Fruit fly (Drosophila melanogaster) whole organism, embryonic: ENCODE data around the gene TotB.

Experiments
- Adf1 ChIP-seq: fragments of 200-800 bp; sonication (Bioruptor generic); IDR thresholded peaks from 2 replicates; pipeline ENCODE4 v1.3.6; 2022; ENCODE audit warnings: missing biosample characterization, missing genetic modification characterization
- Asciz ChIP-seq: fragments of 200-800 bp; sonication (Bioruptor generic); optimal IDR thresholded peaks from 2 replicates; lab custom pipeline; 2017; ENCODE audit warnings: missing biosample characterization, mild to moderate bottlenecking, missing genetic modification characterization, missing genetic modification reagents
- BEAF-32 ChIP-seq: fragments of 200-800 bp; sonication (Bioruptor generic); optimal IDR thresholded peaks from 3 replicates; lab custom pipeline; 2017; ENCODE audit warnings: missing biosample characterization, missing genetic modification characterization, mild to moderate bottlenecking, moderate library complexity, missing genetic modification reagents
- C15 ChIP-seq: fragments of 200-800 bp; sonication (Bioruptor generic); IDR thresholded peaks from 3 replicates; pipeline ENCODE4 v1.3.6; 2022; ENCODE audit warnings: missing biosample characterization, missing genetic modification characterization
- CG10274 ChIP-seq: fragments of 200-800 bp; sonication (Bioruptor generic); optimal IDR thresholded peaks from 3 replicates; lab custom pipeline; 2017; ENCODE audit warnings: missing biosample characterization, mild to moderate bottlenecking, missing genetic modification characterization
- CG11398 ChIP-seq: fragments of 200-800 bp; sonication (Bioruptor generic); optimal IDR thresholded peaks from 2 replicates; lab custom pipeline; 2016; ENCODE audit warnings: missing biosample characterization, missing genetic modification characterization
- CG11560 ChIP-seq: fragments of 200-800 bp; sonication (Bioruptor generic); IDR thresholded peaks from 3 replicates; pipeline ENCODE4 v1.3.6; 2022; ENCODE audit warnings: missing biosample characterization, missing genetic modification characterization
- CG13894 ChIP-seq: fragments of 200-800 bp; sonication (Bioruptor generic); optimal IDR thresholded peaks from 3 replicates; lab custom pipeline; 2018; ENCODE audit warnings: missing biosample characterization, mild to moderate bottlenecking, missing genetic modification characterization, moderate library complexity
- CG14050 ChIP-seq: fragments of 200-800 bp; sonication (Bioruptor generic); IDR thresholded peaks from 3 replicates; pipeline ENCODE4 v1.3.6; 2022; ENCODE audit warnings: missing biosample characterization, missing genetic modification characterization
- CG14441 ChIP-seq: fragments of 200-800 bp; sonication (Bioruptor generic); IDR thresholded peaks from 2 replicates; pipeline ENCODE4 v1.3.6; 2022; ENCODE audit warnings: missing biosample characterization, missing genetic modification characterization
- CG15011 ChIP-seq: fragments of 200-800 bp; sonication (Bioruptor generic); optimal IDR thresholded peaks from 3 replicates; lab custom pipeline; 2018; ENCODE audit warnings: missing biosample characterization, mild to moderate bottlenecking, missing genetic modification characterization
- CG15601 ChIP-seq: fragments of 200-800 bp; sonication (Bioruptor generic); optimal IDR thresholded peaks from 3 replicates; lab custom pipeline; 2019; ENCODE audit warnings: missing biosample characterization, mild to moderate bottlenecking, missing genetic modification characterization, moderate library complexity
- CG17829 ChIP-seq: fragments of 200-800 bp; optimal IDR thresholded peaks from 2 replicates; lab custom pipeline; 2019; ENCODE audit warnings: missing biosample characterization, mild to moderate bottlenecking, missing genetic modification characterization, moderate library complexity
- CG18011 ChIP-seq: fragments of 200-800 bp; sonication (Bioruptor generic); optimal IDR thresholded peaks from 2 replicates; lab custom pipeline; 2017; ENCODE audit warnings: missing biosample characterization, missing genetic modification characterization, mild to moderate bottlenecking, moderate library complexity, missing genotype
- CG2202 ChIP-seq: fragments of 200-800 bp; sonication (Bioruptor generic); optimal IDR thresholded peaks from 2 replicates; lab custom pipeline; 2018; ENCODE audit warnings: missing biosample characterization, mild to moderate bottlenecking, missing genetic modification characterization
- CG34376 ChIP-seq: fragments of 200-800 bp; sonication (Bioruptor generic); optimal IDR thresholded peaks from 2 replicates; lab custom pipeline; 2018; ENCODE audit warnings: missing biosample characterization, mild to moderate bottlenecking, missing genetic modification characterization
- CG42726 ChIP-seq: fragments of 200-800 bp; sonication (Bioruptor generic); IDR thresholded peaks from 2 replicates; pipeline ENCODE4 v1.3.6; 2022; ENCODE audit warnings: missing biosample characterization, missing genetic modification characterization; ENCODE audit not compliant: partially characterized antibody
- CG4424 ChIP-seq: fragments of 200-800 bp; sonication (Bioruptor generic); optimal IDR thresholded peaks from 3 replicates; lab custom pipeline; 2016; ENCODE audit warnings: missing biosample characterization, missing genetic modification characterization
- CG6683 ChIP-seq: fragments of 200-800 bp; sonication (Bioruptor generic); optimal IDR thresholded peaks from 2 replicates; lab custom pipeline; 2017; ENCODE audit warnings: missing biosample characterization, mild to moderate bottlenecking, missing genetic modification characterization, missing genetic modification reagents
- CG6854 ChIP-seq: fragments of 200-800 bp; sonication (Bioruptor generic); optimal IDR thresholded peaks from 3 replicates; lab custom pipeline; 2017; ENCODE audit warnings: missing biosample characterization, mild to moderate bottlenecking, missing genetic modification characterization
- CG8359 ChIP-seq: fragments of 200-800 bp; sonication (Bioruptor generic); optimal IDR thresholded peaks from 2 replicates; lab custom pipeline; 2017; ENCODE audit warnings: missing biosample characterization, mild to moderate bottlenecking, missing genetic modification characterization, borderline replicate concordance
- Dad ChIP-seq: fragments of 200-800 bp; sonication (Bioruptor generic); optimal IDR thresholded peaks from 3 replicates; lab custom pipeline; 2016; ENCODE audit warnings: missing biosample characterization, missing genetic modification characterization
- Doc2 ChIP-seq: fragments of 200-800 bp; sonication (Bioruptor generic); IDR thresholded peaks from 2 replicates; pipeline ENCODE4 v1.3.6; 2022; ENCODE audit warnings: missing biosample characterization, missing genetic modification characterization
- E2f1 ChIP-seq: fragments of 200-800 bp; sonication (Bioruptor generic); IDR thresholded peaks from 2 replicates; pipeline ENCODE4 v1.3.6; 2022; ENCODE audit warnings: missing biosample characterization, missing genetic modification characterization
- E2f2 ChIP-seq: fragments of 200-800 bp; sonication (Bioruptor generic); IDR thresholded peaks from 2 replicates; pipeline ENCODE4 v1.3.6; 2022; ENCODE audit warnings: missing biosample characterization, missing genetic modification characterization
- HLH4C ChIP-seq: fragments of 200-800 bp; sonication (Bioruptor generic); IDR thresholded peaks from 3 replicates; pipeline ENCODE4 v1.3.6; 2022; ENCODE audit warnings: missing biosample characterization, missing genetic modification characterization; ENCODE audit not compliant: partially characterized antibody
- HLHmδ ChIP-seq: fragments of 200-800 bp; sonication (Bioruptor generic); optimal IDR thresholded peaks from 2 replicates; lab custom pipeline; 2018; ENCODE audit warnings: missing biosample characterization, mild to moderate bottlenecking, missing genetic modification characterization, moderate library complexity
- Jarid2 ChIP-seq: fragments of 200-800 bp; sonication (Bioruptor generic); optimal IDR thresholded peaks from 3 replicates; lab custom pipeline; 2017; ENCODE audit warnings: mild to moderate bottlenecking, missing biosample characterization, missing genetic modification reagents, missing genetic modification characterization
- Mrtf ChIP-seq: fragments of 200-800 bp; sonication (Bioruptor generic); IDR thresholded peaks from 3 replicates; pipeline ENCODE4 v1.3.6; 2022; ENCODE audit warnings: missing biosample characterization, missing genetic modification characterization
- Poxn ChIP-seq: fragments of 200-800 bp; sonication (Bioruptor generic); IDR thresholded peaks from 2 replicates; pipeline ENCODE4 v1.3.6; 2022; ENCODE audit warnings: missing biosample characterization, missing genetic modification characterization
- Sry-δ ChIP-seq: fragments of 200-800 bp; sonication (Bioruptor generic); optimal IDR thresholded peaks from 2 replicates; lab custom pipeline; 2016; ENCODE audit warnings: missing biosample characterization, missing genetic modification characterization
- ara ChIP-seq: fragments of 200-800 bp; sonication (Bioruptor generic); IDR thresholded peaks from 2 replicates; pipeline ENCODE4 v1.3.6; 2022; ENCODE audit warnings: missing biosample characterization, missing genetic modification characterization
- ash1 ChIP-seq: fragments of 200-800 bp; sonication (Bioruptor generic); optimal IDR thresholded peaks from 2 replicates; lab custom pipeline; 2018; ENCODE audit warnings: missing biosample characterization, mild to moderate bottlenecking, missing genetic modification characterization
- caup ChIP-seq: fragments of 200-800 bp; sonication (Bioruptor generic); optimal IDR thresholded peaks from 3 replicates; lab custom pipeline; 2017; ENCODE audit warnings: missing biosample characterization, mild to moderate bottlenecking, missing genetic modification characterization, moderate library complexity; ENCODE audit not compliant: severe bottlenecking
- dan ChIP-seq: fragments of 200-800 bp; sonication (Bioruptor generic); IDR thresholded peaks from 2 replicates; pipeline ENCODE4 v1.3.6; 2022; ENCODE audit warnings: missing biosample characterization, missing genetic modification characterization
- danr ChIP-seq: fragments of 200-800 bp; sonication (Bioruptor generic); IDR thresholded peaks from 2 replicates; pipeline ENCODE4 v1.3.6; 2022; ENCODE audit warnings: missing biosample characterization, missing genetic modification characterization
- esg ChIP-seq: fragments of 200-800 bp; sonication (Bioruptor generic); conservative IDR thresholded peaks from 2 replicates; pipeline ENCODE4 v1.3.6; 2022; ENCODE audit warnings: missing biosample characterization, missing genetic modification characterization
- fd64A ChIP-seq: fragments of 200-800 bp; sonication (Bioruptor generic); optimal IDR thresholded peaks from 3 replicates; lab custom pipeline; 2018; ENCODE audit warnings: missing biosample characterization, mild to moderate bottlenecking, missing genetic modification characterization
- hbn ChIP-seq: fragments of 200-800 bp; sonication (Bioruptor generic); IDR thresholded peaks from 2 replicates; pipeline ENCODE4 v1.3.6; 2022; ENCODE audit warnings: missing biosample characterization, missing genetic modification characterization; ENCODE audit not compliant: partially characterized antibody
- hth ChIP-seq: fragments of >200 bp; optimal IDR thresholded peaks from 2 replicates; lab custom pipeline; 2017; ENCODE audit warnings: inconsistent platforms
- ind ChIP-seq: fragments of 200-800 bp; sonication (Bioruptor generic); optimal IDR thresholded peaks from 3 replicates; lab custom pipeline; 2016; ENCODE audit warnings: missing biosample characterization, missing genetic modification characterization
- jigr1 ChIP-seq: fragments of 200-800 bp; sonication (Bioruptor generic); IDR thresholded peaks from 3 replicates; pipeline ENCODE4 v1.3.6; 2022; ENCODE audit warnings: missing biosample characterization, missing genetic modification characterization
- lbe ChIP-seq: fragments of 200-800 bp; sonication (Bioruptor generic); optimal IDR thresholded peaks from 2 replicates; lab custom pipeline; 2016; ENCODE audit warnings: missing biosample characterization, mild to moderate bottlenecking, missing genetic modification characterization
- mam ChIP-seq: fragments of 200-800 bp; sonication (Bioruptor generic); optimal IDR thresholded peaks from 3 replicates; lab custom pipeline; 2016; ENCODE audit warnings: missing biosample characterization, missing genetic modification characterization
- mld ChIP-seq: fragments of 200-800 bp; sonication (Bioruptor generic); IDR thresholded peaks from 3 replicates; pipeline ENCODE4 v1.3.6; 2022; ENCODE audit warnings: missing biosample characterization, missing genetic modification characterization; ENCODE audit not compliant: partially characterized antibody
- nom ChIP-seq: fragments of 200-800 bp; sonication (Bioruptor generic); optimal IDR thresholded peaks from 2 replicates; lab custom pipeline; 2017; ENCODE audit warnings: missing biosample characterization, missing genetic modification characterization, mild to moderate bottlenecking, moderate library complexity, missing genetic modification reagents
- odd ChIP-seq: fragments of 200-800 bp; sonication (Bioruptor generic); optimal IDR thresholded peaks from 2 replicates; lab custom pipeline; 2017; ENCODE audit warnings: missing biosample characterization, mild to moderate bottlenecking, missing genetic modification characterization
- repo ChIP-seq: fragments of 200-800 bp; sonication (Bioruptor generic); optimal IDR thresholded peaks from 2 replicates; lab custom pipeline; 2016; ENCODE audit warnings: missing biosample characterization, missing genetic modification characterization
- stwl ChIP-seq: fragments of 200-800 bp; sonication (Bioruptor generic); optimal IDR thresholded peaks from 3 replicates; lab custom pipeline; 2018; ENCODE audit warnings: missing biosample characterization, mild to moderate bottlenecking, missing genetic modification characterization, moderate library complexity
- wor ChIP-seq: fragments of 200-800 bp; sonication (Bioruptor generic); IDR thresholded peaks from 2 replicates; pipeline ENCODE4 v1.3.6; 2022; ENCODE audit warnings: missing biosample characterization, missing genetic modification characterization
- zen ChIP-seq: fragments of 200-800 bp; sonication (Bioruptor generic); optimal IDR thresholded peaks from 3 replicates; lab custom pipeline; 2018; ENCODE audit warnings: missing biosample characterization, mild to moderate bottlenecking, missing genetic modification characterization, moderate library complexity
- zfh2 ChIP-seq: fragments of 200-800 bp; sonication (Bioruptor generic); optimal IDR thresholded peaks from 2 replicates; lab custom pipeline; 2016; ENCODE audit warnings: missing biosample characterization, missing genetic modification characterization

Gene TotB

dm6 chr3R:20914103-20914502 is 40.4 kb downstream of the TotB start, which contains the start of gene hdly (continued):
- TF ChIP-seq CG17829 (tag; lab: Kevin White, UChicago), result no peak
- no peak for TF ChIP-seq HLHmδ (GFP tag; lab: Kevin White, UChicago)
- no peak for TF ChIP-seq C15
- TF ChIP-seq BEAF-32 (GFP tag; lab: Kevin White, UChicago), result no peak
- TF ChIP-seq CG42726 (GFP tag; lab: Robert Waterston, UW), result no peak
- TF ChIP-seq CG15011, result no peak
- TF ChIP-seq lbe (GFP tag; lab: Kevin White, UChicago), result peak; percentile 92
- TF ChIP-seq CG8359, result no peak
- TF ChIP-seq stwl (tag; lab: Kevin White, UChicago), result no peak
- TF ChIP-seq CG14050, result no peak
- TF ChIP-seq CG13894 (tag; lab: Kevin White, UChicago), result no peak
- no peak for TF ChIP-seq CG18011 (GFP tag; lab: Kevin White, UChicago)
- TF ChIP-seq Asciz, result no peak
- TF ChIP-seq zen, result no peak
- no peak for TF ChIP-seq CG34376
- TF ChIP-seq Sry-δ (GFP tag; lab: Kevin White, UChicago), result no peak
- TF ChIP-seq CG6854, result no peak
- no peak for TF ChIP-seq CG11398
- TF ChIP-seq hbn (GFP tag; lab: Robert Waterston, UW), result no peak
- TF ChIP-seq Jarid2 (GFP tag; lab: Kevin White, UChicago), result peak; percentile 50
- TF ChIP-seq esg (GFP tag; lab: Robert Waterston, UW), result no peak
- TF ChIP-seq Mrtf (GFP tag; lab: Robert Waterston, UW), result no peak
- TF ChIP-seq hth (lab: Kevin White, UChicago), result no peak
- no peak; the same call in 1 of the 2 replicates for TF ChIP-seq Adf1 (GFP tag; lab: Robert Waterston, UW)
- TF ChIP-seq E2f2 (GFP tag; lab: Robert Waterston, UW), result no peak
- TF ChIP-seq Poxn (GFP tag; lab: Robert Waterston, UW), result no peak
- no peak for TF ChIP-seq mld
- no peak for TF ChIP-seq Doc2 (GFP tag; lab: Robert Waterston, UW)
- no peak for TF ChIP-seq ash1 (GFP tag; lab: Kevin White, UChicago)
- no peak for TF ChIP-seq CG10274 (GFP tag; lab: Kevin White, UChicago)
- TF ChIP-seq caup (GFP tag; lab: Kevin White, UChicago), result peak; percentile 42
- TF ChIP-seq CG4424 (GFP tag; lab: Kevin White, UChicago), result no peak
- TF ChIP-seq CG14441, result no peak
- no peak for TF ChIP-seq HLH4C (GFP tag; lab: Robert Waterston, UW)
- no peak for TF ChIP-seq repo (GFP tag; lab: Kevin White, UChicago)
- no peak for TF ChIP-seq dan
- no peak for TF ChIP-seq zfh2 (GFP tag; lab: Kevin White, UChicago)
- TF ChIP-seq ara (GFP tag; lab: Robert Waterston, UW), result no peak
- TF ChIP-seq Dad (GFP tag; lab: Kevin White, UChicago), result no peak
- no peak for TF ChIP-seq CG2202 (tag; lab: Kevin White, UChicago)
- TF ChIP-seq CG6683 (GFP tag; lab: Kevin White, UChicago), result no peak
- TF ChIP-seq danr, result no peak
- TF ChIP-seq fd64A (GFP tag; lab: Kevin White, UChicago), result no peak
- TF ChIP-seq jigr1 (GFP tag; lab: Robert Waterston, UW), result no peak
- TF ChIP-seq odd, result no peak
- no peak for TF ChIP-seq mam
- no peak for TF ChIP-seq E2f1
- no peak for TF ChIP-seq wor (GFP tag; lab: Robert Waterston, UW)
- TF ChIP-seq CG11560 (tag; lab: Robert Waterston, UW), result no peak
- no peak for TF ChIP-seq ind (GFP tag; lab: Kevin White, UChicago)
- peak; percentile 100 for TF ChIP-seq nom (GFP tag; lab: Kevin White, UChicago)
- TF ChIP-seq CG15601 (tag; lab: Kevin White, UChicago), result no peak
